Worm (Caenorhabditis elegans) whole organism, late embryonic: ENCODE data around the gene slc-25A26.
A peak's percentile ranks its signal among the peaks of the same experiment; 100 is the strongest.

Experiments
- C08G9.2 ChIP-seq: sonication (generic microtip); optimal IDR thresholded peaks from 2 replicates; lab custom pipeline; 2016; ENCODE audit warnings: mild to moderate bottlenecking, missing genetic modification characterization, moderate library complexity, missing compliant biosample characterization
- C38D4.7 ChIP-seq: fragments of 200-800 bp; sonication (Bioruptor generic); optimal IDR thresholded peaks from 2 replicates; lab custom pipeline; 2018; ENCODE audit warnings: mild to moderate bottlenecking, missing genetic modification characterization, moderate library complexity, missing compliant biosample characterization
- F13H6.1 ChIP-seq: sonication (generic microtip); optimal IDR thresholded peaks from 2 replicates; lab custom pipeline; 2016; ENCODE audit warnings: missing genetic modification characterization, missing compliant biosample characterization
- K02D7.2 ChIP-seq: sonication (generic microtip); optimal IDR thresholded peaks from 2 replicates; lab custom pipeline; 2017; ENCODE audit warnings: mild to moderate bottlenecking, missing genetic modification characterization, missing compliant biosample characterization
- K09A11.1 ChIP-seq: sonication (generic microtip); optimal IDR thresholded peaks from 2 replicates; lab custom pipeline; 2017; ENCODE audit warnings: antibody characterized with exemption, mild to moderate bottlenecking, missing genetic modification characterization, missing compliant biosample characterization; ENCODE audit not compliant: insufficient read depth
- T23F11.4 ChIP-seq: fragments of 200-800 bp; sonication (Bioruptor generic); optimal IDR thresholded peaks from 2 replicates; lab custom pipeline; 2018; ENCODE audit warnings: mild to moderate bottlenecking, missing genetic modification characterization, missing compliant biosample characterization
- ahr-1 ChIP-seq: sonication (generic microtip); optimal IDR thresholded peaks from 2 replicates; lab custom pipeline; 2016; ENCODE audit warnings: missing genetic modification characterization, missing compliant biosample characterization
- ama-1 ChIP-seq: fragments of 150-350 bp; optimal IDR thresholded peaks from 2 replicates; lab custom pipeline; 2014
- ceh-14 ChIP-seq: sonication (generic microtip); optimal IDR thresholded peaks from 2 replicates; lab custom pipeline; 2016; ENCODE audit warnings: missing genotype, missing genetic modification characterization, missing compliant biosample characterization
- ceh-18 ChIP-seq: sonication (generic microtip); optimal IDR thresholded peaks from 2 replicates; lab custom pipeline; 2016; ENCODE audit warnings: missing genetic modification characterization, missing compliant biosample characterization
- ceh-22 ChIP-seq: sonication (generic microtip); optimal IDR thresholded peaks from 2 replicates; lab custom pipeline; 2017; ENCODE audit warnings: missing biosample characterization, missing genetic modification characterization
- ceh-31 ChIP-seq: sonication (generic microtip); optimal IDR thresholded peaks from 2 replicates; lab custom pipeline; 2016; ENCODE audit warnings: missing genetic modification characterization, missing compliant biosample characterization
- ceh-6 ChIP-seq: fragments of 200-800 bp; sonication (Bioruptor generic); optimal IDR thresholded peaks from 2 replicates; lab custom pipeline; 2018; ENCODE audit warnings: mild to moderate bottlenecking, missing genetic modification characterization, missing compliant biosample characterization
- che-1 ChIP-seq: sonication (generic microtip); optimal IDR thresholded peaks from 2 replicates; lab custom pipeline; 2016; ENCODE audit warnings: mild to moderate bottlenecking, missing genetic modification characterization, missing compliant biosample characterization
- dmd-4 ChIP-seq: sonication (generic microtip); optimal IDR thresholded peaks from 2 replicates; lab custom pipeline; 2016; ENCODE audit warnings: borderline replicate concordance, missing genetic modification characterization, missing compliant biosample characterization
- dve-1 ChIP-seq: sonication (generic microtip); optimal IDR thresholded peaks from 2 replicates; lab custom pipeline; 2017; ENCODE audit warnings: antibody characterized with exemption, mild to moderate bottlenecking, missing genetic modification characterization, missing compliant biosample characterization
- fkh-6 ChIP-seq: sonication (generic microtip); optimal IDR thresholded peaks from 2 replicates; lab custom pipeline; 2016; ENCODE audit warnings: missing genetic modification characterization, missing compliant biosample characterization
- gmeb-2 ChIP-seq: sonication (generic microtip); optimal IDR thresholded peaks from 2 replicates; lab custom pipeline; 2016; ENCODE audit warnings: missing genetic modification characterization, inconsistent platforms, missing compliant biosample characterization
- hlh-13 ChIP-seq: fragments of 200-800 bp; sonication (Bioruptor generic); optimal IDR thresholded peaks from 2 replicates; lab custom pipeline; 2018; ENCODE audit warnings: mild to moderate bottlenecking, missing genetic modification characterization, missing compliant biosample characterization
- hlh-15 ChIP-seq: sonication (generic microtip); optimal IDR thresholded peaks from 2 replicates; lab custom pipeline; 2016; ENCODE audit warnings: missing genetic modification characterization, missing compliant biosample characterization
- hlh-8 ChIP-seq: sonication (generic microtip); optimal IDR thresholded peaks from 2 replicates; lab custom pipeline; 2016; ENCODE audit warnings: missing genotype, missing genetic modification characterization, missing compliant biosample characterization
- lin-11 ChIP-seq: fragments of 200-800 bp; sonication (Bioruptor generic); optimal IDR thresholded peaks from 2 replicates; lab custom pipeline; 2018; ENCODE audit warnings: mild to moderate bottlenecking, missing genetic modification characterization, missing compliant biosample characterization
- madf-2 ChIP-seq: sonication (generic microtip); optimal IDR thresholded peaks from 2 replicates; lab custom pipeline; 2017; ENCODE audit warnings: missing genetic modification characterization, missing compliant biosample characterization
- mec-3 ChIP-seq: sonication (generic microtip); optimal IDR thresholded peaks from 2 replicates; lab custom pipeline; 2016; ENCODE audit warnings: borderline replicate concordance, missing genetic modification characterization, missing compliant biosample characterization
- nhr-11 ChIP-seq: fragments of 150-350 bp; optimal IDR thresholded peaks from 2 replicates; lab custom pipeline; 2014; ENCODE audit warnings: missing biosample characterization, missing genetic modification characterization
- npax-4 ChIP-seq: sonication (generic microtip); optimal IDR thresholded peaks from 2 replicates; lab custom pipeline; 2016; ENCODE audit warnings: missing genetic modification characterization, missing compliant biosample characterization
- odd-2 ChIP-seq: sonication (generic microtip); optimal IDR thresholded peaks from 2 replicates; lab custom pipeline; 2017; ENCODE audit warnings: antibody characterized with exemption, mild to moderate bottlenecking, missing genetic modification characterization, missing compliant biosample characterization
- pha-4 ChIP-seq: fragments of 150-350 bp; optimal IDR thresholded peaks from 2 replicates; lab custom pipeline; 2018; ENCODE audit warnings: missing biosample characterization, missing genetic modification reagents, missing genetic modification characterization
- sox-2 ChIP-seq: fragments of 200-800 bp; sonication (Bioruptor generic); IDR thresholded peaks from 2 replicates; pipeline ENCODE4 v1.3.6; 2022; ENCODE audit warnings: missing genetic modification reagents, missing genetic modification characterization, missing compliant biosample characterization
- syd-9 ChIP-seq: sonication (generic microtip); optimal IDR thresholded peaks from 2 replicates; lab custom pipeline; 2016; ENCODE audit warnings: mild to moderate bottlenecking, missing genetic modification characterization, moderate library complexity, missing compliant biosample characterization
- tbx-2 ChIP-seq: sonication (generic microtip); optimal IDR thresholded peaks from 2 replicates; lab custom pipeline; 2016; ENCODE audit warnings: missing genetic modification characterization, missing compliant biosample characterization
- unc-3 ChIP-seq, 2 experiments: fragments of 200-800 bp in 1 of 2; sonication (Bioruptor generic) in 1 of 2; sonication (generic microtip) in 1 of 2; conservative IDR thresholded peaks in 1 of 2; optimal IDR thresholded peaks in 1 of 2; 2 replicates each; pipeline versions ENCODE4 v1.3.6 to Lab custom; 2016 to 2022; ENCODE audit warnings: missing compliant biosample characterization in 2 of 2, missing genetic modification characterization in 2 of 2, missing genetic modification reagents in 1 of 2
- unc-42 ChIP-seq: sonication (generic microtip); optimal IDR thresholded peaks from 2 replicates; lab custom pipeline; 2016; ENCODE audit warnings: missing genotype, missing genetic modification characterization, missing compliant biosample characterization
- unc-55 ChIP-seq: sonication (generic microtip); optimal IDR thresholded peaks from 2 replicates; lab custom pipeline; 2017; ENCODE audit warnings: missing biosample characterization, missing genetic modification reagents, missing genetic modification characterization
- zip-5 ChIP-seq: sonication (generic microtip); optimal IDR thresholded peaks from 2 replicates; lab custom pipeline; 2016; ENCODE audit warnings: missing genetic modification characterization, missing compliant biosample characterization

slc-25A26 gene

ce11 chrIV:8893746-8894145 is 36.5 kb upstream of the slc-25A26 start, which contains the start of gene rad-54.L2 (continued):
- no peak for TF ChIP-seq nhr-11 (tag; lab: Kevin White, UChicago)
- no peak for TF ChIP-seq ceh-22
- TF ChIP-seq lin-11 (tag; lab: Kevin White, UChicago), result no peak
- no peak for TF ChIP-seq unc-42 (tag; lab: Kevin White, UChicago)
- TF ChIP-seq gmeb-2 (tag; lab: Kevin White, UChicago), result no peak
- TF ChIP-seq hlh-8, result no peak
- TF ChIP-seq hlh-13, result no peak
- no peak for TF ChIP-seq fkh-6 (tag; lab: Kevin White, UChicago)
- no peak for TF ChIP-seq ceh-18 (tag; lab: Kevin White, UChicago)
- TF ChIP-seq ceh-6 (GFP tag; lab: Kevin White, UChicago), result no peak
- TF ChIP-seq, all 69 proteins: peak for 5

ce11 chrIV:8901346-8901745 is 28.9 kb upstream of the slc-25A26 start, which contains the start of gene C27B7.5:
TSS of gene C27B7.5 (plus strand) at chrIV:8901646.
- TF ChIP-seq ahr-1 (tag; lab: Kevin White, UChicago) (no peak), T23F11.4 (GFP tag; lab: Kevin White, UChicago) (no peak), pha-4 (no peak), hlh-15 (tag; lab: Kevin White, UChicago) (no peak)
- TF ChIP-seq, all 69 proteins: peak for 0

DNA sequence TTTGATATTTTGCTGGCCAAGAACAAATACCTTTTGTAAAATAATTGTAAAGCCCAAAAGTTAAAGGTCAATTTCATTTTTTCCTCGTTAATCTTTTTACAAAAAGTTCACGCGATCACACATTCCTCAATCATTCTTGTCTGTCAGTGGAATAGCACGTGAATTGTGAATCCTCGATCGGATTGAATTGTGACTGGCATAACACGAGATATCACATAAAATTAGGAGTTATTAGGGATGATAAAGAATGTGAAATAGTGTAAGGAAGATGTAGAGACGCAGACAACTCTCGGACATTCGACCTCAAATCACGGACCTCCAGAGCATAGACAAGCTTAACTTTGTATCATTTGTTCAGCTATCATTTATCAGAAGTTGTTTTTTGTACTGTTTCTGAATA is 24.1 kb upstream of the slc-25A26 start, which contains the start of gene C27B7.6:
Gene C27B7.6, minus strand, starts transcription at position 182 of the 400 bp plus-strand sequence.
- peak; percentile 69 for TF ChIP-seq unc-55 (GFP tag; lab: Kevin White, UChicago)
- TF ChIP-seq madf-2 (tag; lab: Kevin White, UChicago), result no peak
- TF ChIP-seq, all 69 proteins: peak for 1

DNA sequence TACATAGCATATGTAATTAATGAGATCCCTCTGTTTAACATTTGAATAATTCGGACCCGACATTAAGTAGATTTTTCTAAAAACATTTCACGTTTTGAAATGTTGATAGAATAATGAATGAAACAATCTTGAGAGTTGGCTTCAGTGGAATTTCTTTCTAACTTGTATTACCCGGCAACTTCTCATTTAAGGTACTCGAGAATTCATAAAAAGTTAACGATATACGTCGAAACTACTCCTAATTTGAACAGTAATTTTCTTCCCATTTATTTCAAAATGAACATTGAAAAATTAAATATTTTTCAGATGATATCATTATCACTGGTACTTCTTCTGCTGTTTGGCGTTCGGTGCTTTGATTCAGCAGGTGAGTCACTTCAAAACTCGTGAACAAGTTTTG is 23.5 kb upstream of the slc-25A26 start, which contains the start of gene C27B7.7:
Gene C27B7.7, plus strand, starts transcription at position 301 of the 400 bp plus-strand sequence.
- TF ChIP-seq fkh-6 (tag; lab: Kevin White, UChicago), result no peak
- no peak for TF ChIP-seq F13H6.1 (tag; lab: Kevin White, UChicago)
- no peak for TF ChIP-seq syd-9 (tag; lab: Kevin White, UChicago)
- no peak for TF ChIP-seq lin-11 (tag; lab: Kevin White, UChicago)
- TF ChIP-seq hlh-8, result no peak

ce11 chrIV:8914187-8914586 is 16.1 kb upstream of the slc-25A26 start:
- TF ChIP-seq ceh-22, result no peak
- no peak for TF ChIP-seq hlh-15 (tag; lab: Kevin White, UChicago)
- TF ChIP-seq K09A11.1, result no peak
- no peak for TF ChIP-seq ceh-31 (tag; lab: Kevin White, UChicago)
- TF ChIP-seq tbx-2, result no peak
- no peak for TF ChIP-seq mec-3 (tag; lab: Kevin White, UChicago)
- no peak for TF ChIP-seq zip-5 (tag; lab: Kevin White, UChicago)
- TF ChIP-seq dve-1, result no peak

DNA sequence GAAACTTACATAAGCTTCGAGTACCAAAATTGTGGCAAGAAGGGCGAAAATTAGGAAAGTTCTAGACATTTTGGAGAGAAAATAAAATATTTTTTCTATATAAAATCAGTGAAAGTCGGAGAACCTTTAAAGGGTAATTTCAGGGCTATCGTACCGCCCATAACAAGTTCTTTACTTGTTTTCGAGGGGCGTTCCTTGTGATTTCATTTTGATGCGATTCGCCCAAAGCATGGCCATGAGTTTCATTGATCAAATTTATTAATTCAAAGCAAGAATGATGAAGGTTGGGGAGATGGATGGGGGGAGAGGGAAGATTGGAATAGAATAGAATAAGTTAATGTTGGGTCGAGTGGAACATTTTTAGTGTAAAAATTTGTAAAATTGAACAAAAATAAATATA is 14.2 kb upstream of the slc-25A26 start, which contains the start of gene C27B7.9:
Gene C27B7.9, minus strand, starts transcription at position 101 of the 400 bp plus-strand sequence.
- TF ChIP-seq F13H6.1 (tag; lab: Kevin White, UChicago) (no peak), ama-1 (lab: Kevin White, UChicago) (no peak), K09A11.1 (no peak), ceh-14 (no peak), syd-9 (tag; lab: Kevin White, UChicago) (no peak), C08G9.2 (tag; lab: Kevin White, UChicago) (no peak), K02D7.2 (tag; lab: Kevin White, UChicago) (no peak), ceh-22 (no peak), unc-3 (GFP tag; conservative IDR thresholded peaks at IDR 0.05; lab: Robert Waterston, UW) (no peak), unc-3 (tag; optimal IDR thresholded peaks at IDR 0.05; lab: Kevin White, UChicago) (no peak), sox-2 (GFP tag; lab: Robert Waterston, UW) (no peak), dmd-4 (no peak), odd-2 (tag; lab: Kevin White, UChicago) (no peak), che-1 (tag; lab: Kevin White, UChicago) (no peak), C38D4.7 (no peak), npax-4 (no peak), dve-1 (no peak)
